Worm (Caenorhabditis elegans): ENCODE measurements around the gene F31B12.3.

- no peak for TF ChIP-seq egl-27 (tag; optimal IDR thresholded peaks at IDR 0.05)
- TF ChIP-seq lin-39 (tag; optimal IDR thresholded peaks at IDR 0.05), result no peak
- TF ChIP-seq lin-13 (GFP tag; optimal IDR thresholded peaks at IDR 0.05), result no peak
- no peak for TF ChIP-seq elt-3 (tag; optimal IDR thresholded peaks at IDR 0.05)
Measured at ce11 chrX:10794647-10795046, 25.8 kb downstream of the F31B12.3 start, which contains the start of gene T05A10.6.
